Fruit fly (Drosophila melanogaster) whole organism, embryonic: ENCODE measurements around the gene rogdi.

ENCODE experiments used
- Bdp1 ChIP-seq: fragments of 200-800 bp; sonication (Bioruptor generic); optimal IDR thresholded peaks from 3 replicates; lab custom pipeline; 2016; ENCODE audit warnings: missing biosample characterization, missing genetic modification characterization
- Blimp-1 ChIP-seq: fragments of 200-800 bp; sonication (Bioruptor generic); optimal IDR thresholded peaks from 3 replicates; lab custom pipeline; 2018; ENCODE audit warnings: missing biosample characterization, missing genetic modification characterization, mild to moderate bottlenecking, moderate library complexity, missing genetic modification reagents
- CG10147 ChIP-seq: fragments of 200-800 bp; sonication (Bioruptor generic); optimal IDR thresholded peaks from 2 replicates; lab custom pipeline; 2019; ENCODE audit warnings: missing biosample characterization, mild to moderate bottlenecking, missing genetic modification characterization, moderate library complexity
- CG12104 ChIP-seq: fragments of 200-800 bp; sonication (Bioruptor generic); optimal IDR thresholded peaks from 3 replicates; lab custom pipeline; 2016; ENCODE audit warnings: missing biosample characterization, missing genetic modification characterization
- CG12219 ChIP-seq: fragments of 200-800 bp; sonication (Bioruptor generic); optimal IDR thresholded peaks from 3 replicates; lab custom pipeline; 2018; ENCODE audit warnings: missing biosample characterization, mild to moderate bottlenecking, missing genetic modification characterization
- CG12391 ChIP-seq: fragments of 200-800 bp; sonication (Bioruptor generic); optimal IDR thresholded peaks from 3 replicates; lab custom pipeline; 2018; ENCODE audit warnings: missing biosample characterization, mild to moderate bottlenecking, missing genetic modification characterization, moderate library complexity
- CG14441 ChIP-seq: fragments of 200-800 bp; sonication (Bioruptor generic); IDR thresholded peaks from 2 replicates; pipeline ENCODE4 v1.3.6; 2022; ENCODE audit warnings: missing biosample characterization, missing genetic modification characterization
- CG14710 ChIP-seq: fragments of 200-800 bp; sonication (Bioruptor generic); optimal IDR thresholded peaks from 3 replicates; lab custom pipeline; 2019; ENCODE audit warnings: missing biosample characterization, mild to moderate bottlenecking, missing genetic modification characterization, moderate library complexity
- CG15269 ChIP-seq: fragments of 200-800 bp; sonication (Bioruptor generic); optimal IDR thresholded peaks from 2 replicates; lab custom pipeline; 2018; ENCODE audit warnings: missing biosample characterization, mild to moderate bottlenecking, missing genetic modification characterization, moderate library complexity
- CG15696 ChIP-seq: fragments of 200-800 bp; sonication (Bioruptor generic); optimal IDR thresholded peaks from 2 replicates; lab custom pipeline; 2019; ENCODE audit warnings: missing biosample characterization, mild to moderate bottlenecking, missing genetic modification characterization, moderate library complexity
- CG17359 ChIP-seq: fragments of 200-800 bp; sonication (Bioruptor generic); optimal IDR thresholded peaks from 3 replicates; lab custom pipeline; 2018; ENCODE audit warnings: missing biosample characterization, mild to moderate bottlenecking, missing genetic modification characterization, moderate library complexity
- CG2129 ChIP-seq: fragments of 200-800 bp; sonication (Bioruptor generic); IDR thresholded peaks from 2 replicates; pipeline ENCODE4 v1.3.6; 2022; ENCODE audit warnings: missing biosample characterization, missing genetic modification characterization; ENCODE audit not compliant: partially characterized antibody
- CG2199 ChIP-seq: fragments of 200-800 bp; sonication (Bioruptor generic); IDR thresholded peaks from 3 replicates; pipeline ENCODE4 v1.3.6; 2022; ENCODE audit warnings: missing biosample characterization, missing genetic modification characterization
- CG34376 ChIP-seq: fragments of 200-800 bp; sonication (Bioruptor generic); optimal IDR thresholded peaks from 2 replicates; lab custom pipeline; 2018; ENCODE audit warnings: missing biosample characterization, mild to moderate bottlenecking, missing genetic modification characterization
- CG4424 ChIP-seq: fragments of 200-800 bp; sonication (Bioruptor generic); optimal IDR thresholded peaks from 3 replicates; lab custom pipeline; 2016; ENCODE audit warnings: missing biosample characterization, missing genetic modification characterization
- CG4707 ChIP-seq: fragments of 200-800 bp; sonication (Bioruptor generic); optimal IDR thresholded peaks from 2 replicates; lab custom pipeline; 2018; ENCODE audit warnings: missing biosample characterization, mild to moderate bottlenecking, missing genetic modification characterization, moderate library complexity
- CG5245 ChIP-seq: fragments of 200-800 bp; sonication (Bioruptor generic); optimal IDR thresholded peaks from 3 replicates; lab custom pipeline; 2016; ENCODE audit warnings: missing biosample characterization, missing genetic modification characterization
- CG7556 ChIP-seq: fragments of 200-800 bp; sonication (Bioruptor generic); optimal IDR thresholded peaks from 2 replicates; lab custom pipeline; 2017; ENCODE audit warnings: missing biosample characterization, mild to moderate bottlenecking, missing genetic modification characterization
- CG7928 ChIP-seq: fragments of 200-800 bp; sonication (Bioruptor generic); optimal IDR thresholded peaks from 2 replicates; lab custom pipeline; 2017; ENCODE audit warnings: missing biosample characterization, mild to moderate bottlenecking, missing genetic modification characterization
- CG7987 ChIP-seq: fragments of 200-800 bp; sonication (Bioruptor generic); optimal IDR thresholded peaks from 2 replicates; lab custom pipeline; 2018; ENCODE audit warnings: missing biosample characterization, mild to moderate bottlenecking, missing genetic modification characterization, moderate library complexity
- CG8765 ChIP-seq: fragments of 200-800 bp; sonication (Bioruptor generic); IDR thresholded peaks from 2 replicates; pipeline ENCODE4 v1.3.6; 2022; ENCODE audit warnings: missing biosample characterization, missing genetic modification characterization
- CG9817 ChIP-seq: fragments of 200-800 bp; sonication (Bioruptor generic); optimal IDR thresholded peaks from 2 replicates; lab custom pipeline; 2018; ENCODE audit warnings: missing biosample characterization, mild to moderate bottlenecking, missing genetic modification characterization, moderate library complexity
- Dek ChIP-seq: fragments of 200-800 bp; sonication (Bioruptor generic); optimal IDR thresholded peaks from 3 replicates; lab custom pipeline; 2019; ENCODE audit warnings: missing biosample characterization, mild to moderate bottlenecking, missing genetic modification characterization, moderate library complexity
- Dref ChIP-seq: fragments of 200-800 bp; sonication (Bioruptor generic); IDR thresholded peaks from 2 replicates; pipeline ENCODE4 v1.3.6; 2022; ENCODE audit warnings: missing biosample characterization, missing genetic modification characterization
- Ets97D ChIP-seq: fragments of 200-800 bp; sonication (Bioruptor generic); optimal IDR thresholded peaks from 3 replicates; lab custom pipeline; 2016; ENCODE audit warnings: missing biosample characterization, missing genetic modification characterization
- Hand ChIP-seq: fragments of 200-800 bp; sonication (Bioruptor generic); optimal IDR thresholded peaks from 2 replicates; lab custom pipeline; 2017; ENCODE audit warnings: mild to moderate bottlenecking, missing biosample characterization, missing genetic modification reagents, missing genetic modification characterization
- Hr39 ChIP-seq: fragments of >200 bp; optimal IDR thresholded peaks from 2 replicates; lab custom pipeline; 2017
- Jarid2 ChIP-seq: fragments of 200-800 bp; sonication (Bioruptor generic); optimal IDR thresholded peaks from 3 replicates; lab custom pipeline; 2017; ENCODE audit warnings: mild to moderate bottlenecking, missing biosample characterization, missing genetic modification reagents, missing genetic modification characterization
- Lpt ChIP-seq: fragments of >200 bp; optimal IDR thresholded peaks from 2 replicates; lab custom pipeline; 2018; ENCODE audit warnings: missing biosample characterization, missing genetic modification characterization
- Stat92E ChIP-seq, 3 experiments: fragments of >200 bp in 2 of 3; fragments of 200-800 bp in 1 of 3; sonication (Bioruptor generic) in 1 of 3; optimal IDR thresholded peaks; 2 replicates each; lab custom pipeline; 2017 to 2019; ENCODE audit warnings: missing biosample characterization in 3 of 3, missing genetic modification characterization in 3 of 3, mild to moderate bottlenecking in 1 of 3, moderate library complexity in 1 of 3
- Xbp1 ChIP-seq: fragments of 200-800 bp; sonication (Bioruptor generic); optimal IDR thresholded peaks from 3 replicates; lab custom pipeline; 2016; ENCODE audit warnings: missing biosample characterization, mild to moderate bottlenecking, missing genetic modification characterization
- az2 ChIP-seq: fragments of 200-800 bp; sonication (Bioruptor generic); optimal IDR thresholded peaks from 3 replicates; lab custom pipeline; 2016; ENCODE audit warnings: missing biosample characterization, missing genetic modification characterization
- dmrt11E ChIP-seq: fragments of 200-800 bp; sonication (Bioruptor generic); optimal IDR thresholded peaks from 3 replicates; lab custom pipeline; 2018; ENCODE audit warnings: missing biosample characterization, mild to moderate bottlenecking, missing genetic modification characterization, moderate library complexity
- fd3F ChIP-seq: fragments of 200-800 bp; sonication (Bioruptor generic); optimal IDR thresholded peaks from 2 replicates; lab custom pipeline; 2018; ENCODE audit warnings: missing biosample characterization, mild to moderate bottlenecking, missing genetic modification characterization, moderate library complexity
- fru ChIP-seq: fragments of >200 bp; optimal IDR thresholded peaks from 2 replicates; lab custom pipeline; 2017
- h ChIP-seq: fragments of >200 bp; optimal IDR thresholded peaks from 2 replicates; lab custom pipeline; 2017
- hth ChIP-seq: fragments of >200 bp; optimal IDR thresholded peaks from 2 replicates; lab custom pipeline; 2017; ENCODE audit warnings: inconsistent platforms
- lbe ChIP-seq: fragments of 200-800 bp; sonication (Bioruptor generic); optimal IDR thresholded peaks from 2 replicates; lab custom pipeline; 2016; ENCODE audit warnings: missing biosample characterization, mild to moderate bottlenecking, missing genetic modification characterization
- lilli ChIP-seq: fragments of 200-800 bp; sonication (Bioruptor generic); optimal IDR thresholded peaks from 3 replicates; lab custom pipeline; 2016; ENCODE audit warnings: missing biosample characterization, missing genetic modification characterization
- mld ChIP-seq: fragments of 200-800 bp; sonication (Bioruptor generic); IDR thresholded peaks from 3 replicates; pipeline ENCODE4 v1.3.6; 2022; ENCODE audit warnings: missing biosample characterization, missing genetic modification characterization; ENCODE audit not compliant: partially characterized antibody
- nerfin-2 ChIP-seq: fragments of 200-800 bp; sonication (Bioruptor generic); IDR thresholded peaks from 2 replicates; pipeline ENCODE4 v1.3.6; 2022; ENCODE audit warnings: missing biosample characterization, missing genetic modification characterization; ENCODE audit not compliant: partially characterized antibody
- nmo ChIP-seq: fragments of 200-800 bp; sonication (Bioruptor generic); optimal IDR thresholded peaks from 2 replicates; lab custom pipeline; 2018; ENCODE audit warnings: missing biosample characterization, mild to moderate bottlenecking, missing genetic modification characterization, moderate library complexity
- otp ChIP-seq: fragments of 200-800 bp; sonication (Bioruptor generic); IDR thresholded peaks from 3 replicates; pipeline ENCODE4, ENCODE4 v1.3.6; 2022; ENCODE audit warnings: missing biosample characterization, missing genetic modification characterization
- p53 ChIP-seq: fragments of 200-800 bp; sonication (Bioruptor generic); optimal IDR thresholded peaks from 2 replicates; lab custom pipeline; 2016; ENCODE audit warnings: missing biosample characterization, missing genetic modification characterization
- pan ChIP-seq, 4 experiments: fragments of >200 bp in 3 of 4; fragments of 200-800 bp in 1 of 4; sonication (Bioruptor generic) in 1 of 4; optimal IDR thresholded peaks in 3 of 4; IDR thresholded peaks in 1 of 4; 2 replicates each; pipeline versions ENCODE4 v1.3.6 to Lab custom; 2017 to 2022; ENCODE audit warnings: missing biosample characterization in 2 of 4, missing genetic modification characterization in 2 of 4, mixed read lengths in 1 of 4
- pb ChIP-seq: fragments of 200-800 bp; sonication (Bioruptor generic); optimal IDR thresholded peaks from 3 replicates; lab custom pipeline; 2016; ENCODE audit warnings: missing biosample characterization, missing genetic modification characterization
- shn ChIP-seq: fragments of 200-800 bp; sonication (Bioruptor generic); optimal IDR thresholded peaks from 3 replicates; lab custom pipeline; 2016; ENCODE audit warnings: missing biosample characterization, missing genetic modification characterization
- so ChIP-seq: fragments of 200-800 bp; sonication (Bioruptor generic); IDR thresholded peaks from 3 replicates; pipeline ENCODE4 v1.3.6; 2022; ENCODE audit warnings: missing biosample characterization, missing genetic modification characterization
- tio ChIP-seq: fragments of 200-800 bp; sonication (Bioruptor generic); optimal IDR thresholded peaks from 2 replicates; lab custom pipeline; 2017; ENCODE audit warnings: missing biosample characterization, missing genetic modification characterization, inconsistent platforms

Gene rogdi

dm6 chr3L:17009715-17010491, 39.4 kb upstream of the rogdi start (continued):
- TF ChIP-seq CG10147 (GFP tag; lab: Kevin White, UChicago) (no peak), Stat92E (GFP tag; optimal IDR thresholded peaks at IDR 0.05; lab: Kevin White, UChicago) (peak in 1 of 3 experiments; percentile 36), p53 (GFP tag; lab: Kevin White, UChicago) (no peak), CG34376 (GFP tag; lab: Kevin White, UChicago) (peak; percentile 95), h (lab: Kevin White, UChicago) (no peak), Dref (GFP tag; lab: Robert Waterston, UW) (0 out of 2 replicates have a peak, but pooled peaks have one; percentile 24), CG15696 (tag; lab: Kevin White, UChicago) (peak; percentile 26), otp (GFP tag; lab: Robert Waterston, UW) (no peak), Dek (no peak), fd3F (no peak), Blimp-1 (GFP tag; lab: Kevin White, UChicago) (no peak), Ets97D (GFP tag; lab: Kevin White, UChicago) (no peak), Lpt (GFP tag; lab: Kevin White, UChicago) (no peak), dmrt11E (tag; lab: Kevin White, UChicago) (no peak), CG12219 (GFP tag; lab: Kevin White, UChicago) (no peak), Jarid2 (GFP tag; lab: Kevin White, UChicago) (peak; percentile 25), hth (lab: Kevin White, UChicago) (no peak), CG7928 (GFP tag; lab: Kevin White, UChicago) (no peak), pb (GFP tag; lab: Kevin White, UChicago) (peak; percentile 56), CG4424 (peak; percentile 34), CG12391 (peak; percentile 32), CG17359 (tag; lab: Kevin White, UChicago) (peak; percentile 46), tio (peak; percentile 52), CG5245 (GFP tag; lab: Kevin White, UChicago) (no peak), CG7556 (peak; percentile 54), Xbp1 (GFP tag; lab: Kevin White, UChicago) (no peak), CG8765 (GFP tag; lab: Robert Waterston, UW) (no peak), nerfin-2 (GFP tag; lab: Robert Waterston, UW) (no peak), CG4707 (no peak), Bdp1 (GFP tag; lab: Kevin White, UChicago) (no peak), lbe (GFP tag; lab: Kevin White, UChicago) (peak; percentile 34), lilli (GFP tag; lab: Kevin White, UChicago) (peak; percentile 57), Hr39 (no peak), az2 (GFP tag; lab: Kevin White, UChicago) (no peak), CG14441 (GFP tag; lab: Robert Waterston, UW) (peak; percentile 36), CG15269 (tag; lab: Kevin White, UChicago) (peak; percentile 27), mld (GFP tag; lab: Robert Waterston, UW) (no peak), shn (GFP tag; lab: Kevin White, UChicago) (peak; percentile 15), nmo (GFP tag; lab: Kevin White, UChicago) (peak; percentile 26), so (GFP tag; lab: Robert Waterston, UW) (no peak), CG2199 (GFP tag; lab: Robert Waterston, UW) (peak; percentile 72; the same call in 1 of the 3 replicates), CG14710 (tag; lab: Kevin White, UChicago) (no peak), CG12104 (GFP tag; lab: Kevin White, UChicago) (no peak), fru (lab: Kevin White, UChicago) (no peak), CG2129 (GFP tag; lab: Robert Waterston, UW) (no peak), Hand (peak; percentile 45), CG9817 (peak; percentile 22), pan (optimal IDR thresholded peaks at IDR 0.05; lab: Kevin White, UChicago) (no peak), pan (GFP tag; optimal IDR thresholded peaks at IDR 0.05 in 1 of 2, IDR thresholded peaks at IDR 0.05 in 1 of 2) (peak in 1 of 2 experiments; percentile 25), CG7987 (GFP tag; lab: Kevin White, UChicago) (peak; percentile 82)
